Fruit fly (Drosophila melanogaster) S2 (cell line): ENCODE results near the gene CG15399.

Experiments used
- CG8478 ChIP-seq: fragments of >200 bp; optimal IDR thresholded peaks from 2 replicates; lab custom pipeline; 2018
- CTCF ChIP-seq, 2 experiments: fragments of >200 bp; optimal IDR thresholded peaks; 2 replicates each; lab custom pipeline; 2018

- TF ChIP-seq CTCF (optimal IDR thresholded peaks at IDR 0.05; lab: Kevin White, UChicago), result no peak
- no peak for TF ChIP-seq CG8478 (lab: Kevin White, UChicago)
Observed at dm6 chr2L:2782790-2783189, 11.2 kb upstream of the CG15399 start.
